Fruit fly (Drosophila melanogaster) whole organism, embryonic: Measurements from ENCODE around the gene CG17127.

Experiments
- B-H2 ChIP-seq: fragments of 200-800 bp; sonication (Bioruptor generic); optimal IDR thresholded peaks from 2 replicates; lab custom pipeline; 2018; ENCODE audit warnings: missing biosample characterization, mild to moderate bottlenecking, missing genetic modification characterization
- CG1024 ChIP-seq: fragments of 200-800 bp; sonication (Bioruptor generic); IDR thresholded peaks from 2 replicates; pipeline ENCODE4 v1.3.6; 2022; ENCODE audit warnings: missing biosample characterization, missing genetic modification characterization
- CG10267 ChIP-seq: fragments of 200-800 bp; sonication (Bioruptor generic); optimal IDR thresholded peaks from 2 replicates; lab custom pipeline; 2018; ENCODE audit warnings: missing biosample characterization, mild to moderate bottlenecking, missing genetic modification characterization, moderate library complexity
- CG12219 ChIP-seq: fragments of 200-800 bp; sonication (Bioruptor generic); optimal IDR thresholded peaks from 3 replicates; lab custom pipeline; 2018; ENCODE audit warnings: missing biosample characterization, mild to moderate bottlenecking, missing genetic modification characterization
- CG12744 ChIP-seq: fragments of 200-800 bp; sonication (Bioruptor generic); optimal IDR thresholded peaks from 2 replicates; lab custom pipeline; 2016; ENCODE audit warnings: missing biosample characterization, missing genetic modification characterization
- CG15011 ChIP-seq: fragments of 200-800 bp; sonication (Bioruptor generic); optimal IDR thresholded peaks from 3 replicates; lab custom pipeline; 2018; ENCODE audit warnings: missing biosample characterization, mild to moderate bottlenecking, missing genetic modification characterization
- CG15269 ChIP-seq: fragments of 200-800 bp; sonication (Bioruptor generic); optimal IDR thresholded peaks from 2 replicates; lab custom pipeline; 2018; ENCODE audit warnings: missing biosample characterization, mild to moderate bottlenecking, missing genetic modification characterization, moderate library complexity
- CG1647 ChIP-seq: fragments of 200-800 bp; sonication (Bioruptor generic); optimal IDR thresholded peaks from 3 replicates; lab custom pipeline; 2016; ENCODE audit warnings: missing biosample characterization, missing genetic modification characterization
- CG2202 ChIP-seq: fragments of 200-800 bp; sonication (Bioruptor generic); optimal IDR thresholded peaks from 2 replicates; lab custom pipeline; 2018; ENCODE audit warnings: missing biosample characterization, mild to moderate bottlenecking, missing genetic modification characterization
- CG32767 ChIP-seq: fragments of 200-800 bp; sonication (Bioruptor generic); IDR thresholded peaks from 2 replicates; pipeline ENCODE4 v1.3.6; 2022; ENCODE audit warnings: missing biosample characterization, missing genetic modification characterization
- CG34376 ChIP-seq: fragments of 200-800 bp; sonication (Bioruptor generic); optimal IDR thresholded peaks from 2 replicates; lab custom pipeline; 2018; ENCODE audit warnings: missing biosample characterization, mild to moderate bottlenecking, missing genetic modification characterization
- CG42726 ChIP-seq: fragments of 200-800 bp; sonication (Bioruptor generic); IDR thresholded peaks from 2 replicates; pipeline ENCODE4 v1.3.6; 2022; ENCODE audit warnings: missing biosample characterization, missing genetic modification characterization; ENCODE audit not compliant: partially characterized antibody
- CG4820 ChIP-seq: fragments of 200-800 bp; sonication (Bioruptor generic); optimal IDR thresholded peaks from 3 replicates; lab custom pipeline; 2016; ENCODE audit warnings: missing biosample characterization, missing genetic modification characterization
- CG4854 ChIP-seq: fragments of 200-800 bp; sonication (Bioruptor generic); optimal IDR thresholded peaks from 2 replicates; lab custom pipeline; 2016; ENCODE audit warnings: missing biosample characterization, missing genetic modification characterization, inconsistent platforms
- CG6254 ChIP-seq: fragments of 200-800 bp; sonication (Bioruptor generic); optimal IDR thresholded peaks from 3 replicates; lab custom pipeline; 2017; ENCODE audit warnings: mild to moderate bottlenecking, missing biosample characterization, missing genetic modification reagents, missing genetic modification characterization
- CG7786 ChIP-seq: fragments of 200-800 bp; sonication (Bioruptor generic); optimal IDR thresholded peaks from 2 replicates; lab custom pipeline; 2016; ENCODE audit warnings: missing biosample characterization, missing genetic modification characterization
- CG7928 ChIP-seq: fragments of 200-800 bp; sonication (Bioruptor generic); optimal IDR thresholded peaks from 2 replicates; lab custom pipeline; 2017; ENCODE audit warnings: missing biosample characterization, mild to moderate bottlenecking, missing genetic modification characterization
- CG8478 ChIP-seq: fragments of >200 bp; optimal IDR thresholded peaks from 2 replicates; lab custom pipeline; 2018
- CG9727 ChIP-seq: fragments of 200-800 bp; sonication (Bioruptor generic); optimal IDR thresholded peaks from 3 replicates; lab custom pipeline; 2017; ENCODE audit warnings: missing biosample characterization, mild to moderate bottlenecking, missing genetic modification characterization
- CrebB ChIP-seq: fragments of 200-800 bp; sonication (Bioruptor generic); optimal IDR thresholded peaks from 3 replicates; lab custom pipeline; 2018; ENCODE audit warnings: missing biosample characterization, mild to moderate bottlenecking, missing genetic modification characterization
- Dek ChIP-seq: fragments of 200-800 bp; sonication (Bioruptor generic); optimal IDR thresholded peaks from 3 replicates; lab custom pipeline; 2019; ENCODE audit warnings: missing biosample characterization, mild to moderate bottlenecking, missing genetic modification characterization, moderate library complexity
- Dfd ChIP-seq, 2 experiments: fragments of >200 bp; optimal IDR thresholded peaks; 2 replicates each; lab custom pipeline; 2017; ENCODE audit warnings: missing biosample characterization in 2 of 2, missing genetic modification characterization in 2 of 2
- Drgx ChIP-seq: fragments of 200-800 bp; sonication (Bioruptor generic); IDR thresholded peaks from 2 replicates; pipeline ENCODE4 v1.3.6; 2022; ENCODE audit warnings: missing biosample characterization, missing genetic modification characterization
- Hmx ChIP-seq: fragments of 200-800 bp; sonication (Bioruptor generic); optimal IDR thresholded peaks from 2 replicates; lab custom pipeline; 2016; ENCODE audit warnings: missing biosample characterization, missing genetic modification characterization
- Lim3 ChIP-seq: fragments of 200-800 bp; sonication (Bioruptor generic); IDR thresholded peaks from 2 replicates; pipeline ENCODE4 v1.3.6; 2022; ENCODE audit warnings: missing biosample characterization, missing genetic modification characterization
- Mad ChIP-seq: fragments of 200-800 bp; sonication (Bioruptor generic); optimal IDR thresholded peaks from 2 replicates; lab custom pipeline; 2016; ENCODE audit warnings: missing biosample characterization, missing genetic modification characterization
- Nf-YB ChIP-seq: fragments of 200-800 bp; sonication (Bioruptor generic); optimal IDR thresholded peaks from 3 replicates; lab custom pipeline; 2019; ENCODE audit warnings: missing biosample characterization, mild to moderate bottlenecking, missing genetic modification characterization, moderate library complexity
- Nf-YC ChIP-seq: fragments of 200-800 bp; optimal IDR thresholded peaks from 3 replicates; lab custom pipeline; 2019; ENCODE audit warnings: missing biosample characterization, mild to moderate bottlenecking, missing genetic modification characterization, moderate library complexity
- Side ChIP-seq: fragments of 200-800 bp; sonication (Bioruptor generic); optimal IDR thresholded peaks from 2 replicates; lab custom pipeline; 2016; ENCODE audit warnings: missing biosample characterization, missing genetic modification characterization
- Ssrp ChIP-seq: fragments of 200-800 bp; sonication (Bioruptor generic); optimal IDR thresholded peaks from 2 replicates; lab custom pipeline; 2018; ENCODE audit warnings: missing biosample characterization, mild to moderate bottlenecking, missing genetic modification characterization, moderate library complexity
- Taf1 ChIP-seq: fragments of 200-800 bp; sonication (Bioruptor generic); IDR thresholded peaks from 2 replicates; pipeline ENCODE4 v1.3.6; 2022; ENCODE audit warnings: missing biosample characterization, missing genetic modification characterization
- ase ChIP-seq: fragments of 200-800 bp; sonication (Bioruptor generic); IDR thresholded peaks from 3 replicates; pipeline ENCODE4 v1.3.6; 2022; ENCODE audit warnings: missing biosample characterization, missing genetic modification characterization
- ci ChIP-seq: fragments of 200-800 bp; sonication (Bioruptor generic); IDR thresholded peaks from 3 replicates; pipeline ENCODE4 v1.3.6; 2022; ENCODE audit warnings: missing biosample characterization, missing genetic modification characterization
- crol ChIP-seq: fragments of 200-800 bp; sonication (Bioruptor generic); IDR thresholded peaks from 2 replicates; pipeline ENCODE4 v1.3.6; 2022; ENCODE audit warnings: missing biosample characterization, missing genetic modification characterization
- fd3F ChIP-seq: fragments of 200-800 bp; sonication (Bioruptor generic); optimal IDR thresholded peaks from 2 replicates; lab custom pipeline; 2018; ENCODE audit warnings: missing biosample characterization, mild to moderate bottlenecking, missing genetic modification characterization, moderate library complexity
- gcm ChIP-seq: fragments of 200-800 bp; sonication (Bioruptor generic); optimal IDR thresholded peaks from 2 replicates; lab custom pipeline; 2019; ENCODE audit warnings: missing biosample characterization, mild to moderate bottlenecking, missing genetic modification characterization, moderate library complexity
- gfzf ChIP-seq: fragments of 200-800 bp; sonication (Bioruptor generic); optimal IDR thresholded peaks from 2 replicates; lab custom pipeline; 2016; ENCODE audit warnings: missing biosample characterization, mild to moderate bottlenecking, missing genetic modification characterization, moderate library complexity
- lbe ChIP-seq: fragments of 200-800 bp; sonication (Bioruptor generic); optimal IDR thresholded peaks from 2 replicates; lab custom pipeline; 2016; ENCODE audit warnings: missing biosample characterization, mild to moderate bottlenecking, missing genetic modification characterization
- lmd ChIP-seq: fragments of 200-800 bp; sonication (Bioruptor generic); IDR thresholded peaks from 2 replicates; pipeline ENCODE4 v1.3.6; 2022; ENCODE audit warnings: missing biosample characterization, missing genetic modification characterization
- lov ChIP-seq, 2 experiments: fragments of 200-800 bp in 1 of 2; fragments of >200 bp in 1 of 2; sonication (Bioruptor generic) in 1 of 2; IDR thresholded peaks in 1 of 2; optimal IDR thresholded peaks in 1 of 2; 2 replicates in 1 of 2; 3 replicates in 1 of 2; pipeline versions ENCODE4 v1.3.6 to Lab custom; 2017 to 2022; ENCODE audit warnings: missing biosample characterization in 1 of 2, missing genetic modification characterization in 1 of 2
- org-1 ChIP-seq: fragments of 200-800 bp; sonication (Bioruptor generic); optimal IDR thresholded peaks from 2 replicates; lab custom pipeline; 2017; ENCODE audit warnings: missing biosample characterization, missing genetic modification characterization
- pfk ChIP-seq: fragments of 200-800 bp; sonication (Bioruptor generic); optimal IDR thresholded peaks from 2 replicates; lab custom pipeline; 2018; ENCODE audit warnings: missing biosample characterization, mild to moderate bottlenecking, missing genetic modification characterization, moderate library complexity
- pita ChIP-seq: fragments of 200-800 bp; sonication (Bioruptor generic); optimal IDR thresholded peaks from 2 replicates; lab custom pipeline; 2017; ENCODE audit warnings: missing biosample characterization, mild to moderate bottlenecking, missing genetic modification characterization
- pzg ChIP-seq: fragments of 200-800 bp; sonication (Bioruptor generic); optimal IDR thresholded peaks from 3 replicates; lab custom pipeline; 2018; ENCODE audit warnings: missing biosample characterization, mild to moderate bottlenecking, missing genetic modification characterization, moderate library complexity
- schlank ChIP-seq: fragments of 200-800 bp; sonication (Bioruptor generic); optimal IDR thresholded peaks from 2 replicates; lab custom pipeline; 2018; ENCODE audit warnings: missing biosample characterization, mild to moderate bottlenecking, missing genetic modification characterization
- shn ChIP-seq: fragments of 200-800 bp; sonication (Bioruptor generic); optimal IDR thresholded peaks from 3 replicates; lab custom pipeline; 2016; ENCODE audit warnings: missing biosample characterization, missing genetic modification characterization
- trem ChIP-seq: fragments of 200-800 bp; optimal IDR thresholded peaks from 3 replicates; lab custom pipeline; 2019; ENCODE audit warnings: missing biosample characterization, mild to moderate bottlenecking, missing genetic modification characterization, moderate library complexity
- twi ChIP-seq: fragments of 200-800 bp; optimal IDR thresholded peaks from 2 replicates; lab custom pipeline; 2019; ENCODE audit warnings: missing biosample characterization, mild to moderate bottlenecking, missing genetic modification characterization, moderate library complexity
- unc-4 ChIP-seq: fragments of 200-800 bp; sonication (Bioruptor generic); IDR thresholded peaks from 2 replicates; pipeline ENCODE4 v1.3.6; 2022; ENCODE audit warnings: missing biosample characterization, missing genetic modification characterization; ENCODE audit not compliant: partially characterized antibody
- zfh1 ChIP-seq: fragments of 200-800 bp; sonication (Bioruptor generic); IDR thresholded peaks from 3 replicates; pipeline ENCODE4 v1.3.6; 2022; ENCODE audit warnings: missing biosample characterization, missing genetic modification characterization

CG17127 gene

DNA sequence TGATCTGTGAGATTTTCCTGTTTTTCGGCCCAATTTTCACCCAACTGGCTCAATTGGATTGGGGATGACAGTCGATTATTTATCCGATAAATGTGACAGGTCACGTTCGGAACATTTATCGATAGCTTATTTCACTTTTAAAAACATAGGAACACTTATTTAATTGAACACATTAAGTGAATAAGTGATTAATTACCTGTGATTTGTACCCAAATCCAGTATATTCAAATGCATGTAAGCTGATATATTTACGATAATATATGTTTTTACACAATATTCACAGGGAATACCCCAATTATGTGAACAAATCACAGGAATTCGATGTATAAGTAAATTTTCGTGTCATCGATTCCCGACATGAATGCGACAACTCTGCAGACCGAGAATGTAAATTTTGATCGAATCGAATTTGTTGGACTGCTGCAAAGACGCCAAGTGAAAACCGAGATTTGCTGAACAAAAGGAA lies 38.3 kb upstream of the CG17127 start, which contains the start of the genes EMC3 and Dpy-30L1 (continued):
- TF ChIP-seq pzg (GFP tag; lab: Kevin White, UChicago): peak; percentile 72
- TF ChIP-seq CG4820: peak; percentile 48
- peak; percentile 30 for TF ChIP-seq CG12744 (GFP tag; lab: Kevin White, UChicago)
- no peak for TF ChIP-seq Mad
- no peak for TF ChIP-seq CG12219 (GFP tag; lab: Kevin White, UChicago)
- no peak for TF ChIP-seq Lim3 (GFP tag; lab: Robert Waterston, UW)
- TF ChIP-seq pita (GFP tag; lab: Kevin White, UChicago): no peak
- TF ChIP-seq CG15269 (tag; lab: Kevin White, UChicago): no peak
- TF ChIP-seq Hmx: no peak
- no peak for TF ChIP-seq CrebB (tag; lab: Kevin White, UChicago)
- TF ChIP-seq CG10267: peak; percentile 58
- TF ChIP-seq B-H2 (GFP tag; lab: Kevin White, UChicago): peak; percentile 23
- TF ChIP-seq Side (GFP tag; lab: Kevin White, UChicago): peak; percentile 3
- peak; percentile 42 for TF ChIP-seq CG7786 (GFP tag; lab: Kevin White, UChicago)
- peak; percentile 45 for TF ChIP-seq CG34376
- TF ChIP-seq zfh1: 0 out of 3 replicates have a peak, but pooled peaks have one; percentile 49
- 0 out of 2 replicates have a peak, but pooled peaks have one; percentile 25 for TF ChIP-seq CG32767 (GFP tag; lab: Robert Waterston, UW)
- TF ChIP-seq lmd (GFP tag; lab: Robert Waterston, UW): peak; percentile 43; the same call in 1 of the 2 replicates
- TF ChIP-seq CG1647: peak; percentile 24
- no peak for TF ChIP-seq pfk
- TF ChIP-seq ci (GFP tag; lab: Robert Waterston, UW): 0 out of 3 replicates have a peak, but pooled peaks have one; percentile 43
- TF ChIP-seq CG2202: peak; percentile 24
- TF ChIP-seq fd3F (GFP tag; lab: Kevin White, UChicago): peak; percentile 26
- peak; percentile 44 for TF ChIP-seq Ssrp (tag; lab: Kevin White, UChicago)
- TF ChIP-seq CG4854 (GFP tag; lab: Kevin White, UChicago): peak; percentile 49
- peak; percentile 23; the same call in 1 of the 3 replicates for TF ChIP-seq ase (GFP tag; lab: Robert Waterston, UW)
- no peak for TF ChIP-seq gcm
- TF ChIP-seq Nf-YB (GFP tag; lab: Kevin White, UChicago): peak; percentile 25
- TF ChIP-seq CG6254 (GFP tag; lab: Kevin White, UChicago): no peak
- no peak; the same call in 1 of the 2 replicates for TF ChIP-seq Drgx (GFP tag; lab: Robert Waterston, UW)
- TF ChIP-seq twi (tag; lab: Kevin White, UChicago): no peak
- no peak for TF ChIP-seq org-1 (GFP tag; lab: Kevin White, UChicago)
- TF ChIP-seq schlank (tag; lab: Kevin White, UChicago): no peak
- TF ChIP-seq crol (GFP tag; lab: Robert Waterston, UW): no peak
- TF ChIP-seq Dfd (GFP tag; optimal IDR thresholded peaks at IDR 0.05; lab: Kevin White, UChicago): no peak
- TF ChIP-seq Nf-YC (tag; lab: Kevin White, UChicago): no peak
- peak; percentile 92 for TF ChIP-seq unc-4 (GFP tag; lab: Robert Waterston, UW)
- TF ChIP-seq lov (optimal IDR thresholded peaks at IDR 0.05; lab: Kevin White, UChicago): no peak
- TF ChIP-seq lov (GFP tag; IDR thresholded peaks at IDR 0.05; lab: Robert Waterston, UW): no peak
- TF ChIP-seq lbe (GFP tag; lab: Kevin White, UChicago): no peak
- TF ChIP-seq shn (GFP tag; lab: Kevin White, UChicago): no peak
- no peak for TF ChIP-seq CG1024
- TF ChIP-seq CG42726 (GFP tag; lab: Robert Waterston, UW): no peak
- TF ChIP-seq trem: peak; percentile 72
- peak; percentile 16 for TF ChIP-seq Dek (tag; lab: Kevin White, UChicago)
- no peak for TF ChIP-seq CG7928 (GFP tag; lab: Kevin White, UChicago)
- peak; percentile 7 for TF ChIP-seq gfzf (GFP tag; lab: Kevin White, UChicago)
- no peak for TF ChIP-seq CG8478 (lab: Kevin White, UChicago)
- TF ChIP-seq Taf1 (GFP tag; lab: Robert Waterston, UW): no peak
- peak; percentile 52 for TF ChIP-seq CG9727 (GFP tag; lab: Kevin White, UChicago)
- TF ChIP-seq CG15011 (GFP tag; lab: Kevin White, UChicago): no peak
